Fruit fly (Drosophila melanogaster): Measurements from ENCODE around the gene Pura.

DNA sequence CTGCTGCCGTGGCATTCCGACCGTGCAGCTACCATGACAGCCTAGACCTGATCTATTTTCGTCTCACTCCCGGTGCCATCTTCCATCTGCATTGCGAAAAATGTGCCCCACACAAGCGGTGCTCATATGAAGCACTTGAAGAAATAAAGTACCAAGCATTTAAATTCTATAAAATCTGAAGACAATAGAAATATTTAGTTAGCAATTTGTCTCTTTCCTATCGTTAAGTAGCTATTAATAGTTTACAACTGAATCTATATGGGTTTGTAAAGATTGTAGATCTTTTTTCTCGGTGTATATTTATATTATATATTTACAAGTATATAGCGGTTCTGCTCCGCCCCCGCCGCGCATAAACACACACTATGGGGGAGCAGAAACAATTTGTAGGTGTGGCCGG, 18.3 kb downstream of the Pura start:
- TF ChIP-seq CG4617 (GFP tag; optimal IDR thresholded peaks at IDR 0.05; ENCODE audit: borderline replicate concordance): no peak
- no peak for TF ChIP-seq cato (GFP tag; optimal IDR thresholded peaks at IDR 0.05; ENCODE audit: borderline replicate concordance)
- no peak for TF ChIP-seq Sin3A (optimal IDR thresholded peaks at IDR 0.05)
- TF ChIP-seq Drgx (GFP tag; IDR thresholded peaks at IDR 0.05): peak; percentile 88
- no peak for TF ChIP-seq Fer2 (tag; optimal IDR thresholded peaks at IDR 0.05)
- TF ChIP-seq CG6813 (GFP tag; optimal IDR thresholded peaks at IDR 0.05): no peak

Measured in whole organism, embryonic.